Fruit fly (Drosophila melanogaster) whole organism, prepupa: Measurements from ENCODE around the gene CG18473.
A peak's percentile ranks its signal among the peaks of the same experiment; 100 is the strongest.

ENCODE experiments used
- Blimp-1 ChIP-seq: fragments of 200-800 bp; sonication (Bioruptor generic); optimal IDR thresholded peaks from 3 replicates; lab custom pipeline; 2017; ENCODE audit warnings: missing biosample characterization, missing genetic modification characterization, mild to moderate bottlenecking, moderate library complexity, missing genetic modification reagents
- CG15336 ChIP-seq: fragments of 200-800 bp; sonication (Bioruptor generic); IDR thresholded peaks from 2 replicates; pipeline ENCODE4 v1.3.6; 2022; ENCODE audit warnings: missing biosample characterization, missing genetic modification characterization
- CG1621 ChIP-seq: fragments of 200-800 bp; sonication (Bioruptor generic); optimal IDR thresholded peaks from 3 replicates; lab custom pipeline; 2018; ENCODE audit warnings: missing biosample characterization, mild to moderate bottlenecking, missing genetic modification characterization
- CG31627 ChIP-seq: fragments of 200-800 bp; sonication (Bioruptor generic); optimal IDR thresholded peaks from 3 replicates; lab custom pipeline; 2016; ENCODE audit warnings: missing biosample characterization, missing genetic modification characterization
- CG32006 ChIP-seq: fragments of 200-800 bp; sonication (Bioruptor generic); optimal IDR thresholded peaks from 3 replicates; lab custom pipeline; 2017; ENCODE audit warnings: missing biosample characterization, mild to moderate bottlenecking, missing genetic modification characterization
- CG34406 ChIP-seq: fragments of 200-800 bp; sonication (Bioruptor generic); optimal IDR thresholded peaks from 3 replicates; lab custom pipeline; 2016; ENCODE audit warnings: missing biosample characterization, missing genetic modification characterization
- CG4318 ChIP-seq: fragments of 200-800 bp; sonication (Bioruptor generic); optimal IDR thresholded peaks from 3 replicates; lab custom pipeline; 2017; ENCODE audit warnings: missing biosample characterization, mild to moderate bottlenecking, missing genetic modification characterization
- CG6163 ChIP-seq: fragments of 200-800 bp; sonication (Bioruptor generic); IDR thresholded peaks from 3 replicates; pipeline ENCODE4 v1.3.6; 2022; ENCODE audit warnings: missing biosample characterization, missing genetic modification characterization
- CG6276 ChIP-seq: fragments of 200-800 bp; sonication (Bioruptor generic); optimal IDR thresholded peaks from 2 replicates; lab custom pipeline; 2017; ENCODE audit warnings: missing biosample characterization, mild to moderate bottlenecking, missing genetic modification characterization
- CG6792 ChIP-seq: fragments of 200-800 bp; sonication (Bioruptor generic); optimal IDR thresholded peaks from 3 replicates; lab custom pipeline; 2016; ENCODE audit warnings: missing biosample characterization, missing genetic modification characterization
- CG6854 ChIP-seq: fragments of 200-800 bp; sonication (Bioruptor generic); optimal IDR thresholded peaks from 2 replicates; lab custom pipeline; 2017; ENCODE audit warnings: missing biosample characterization, mild to moderate bottlenecking, missing genetic modification characterization
- CG8632 ChIP-seq: fragments of 200-800 bp; sonication (Bioruptor generic); optimal IDR thresholded peaks from 3 replicates; lab custom pipeline; 2016; ENCODE audit warnings: missing biosample characterization, missing genetic modification characterization
- CG9139 ChIP-seq: fragments of 200-800 bp; sonication (Bioruptor generic); optimal IDR thresholded peaks from 3 replicates; lab custom pipeline; 2017; ENCODE audit warnings: missing biosample characterization, mild to moderate bottlenecking, missing genetic modification characterization
- Eip75B ChIP-seq: fragments of 200-800 bp; sonication (Bioruptor generic); optimal IDR thresholded peaks from 3 replicates; lab custom pipeline; 2016; ENCODE audit warnings: missing biosample characterization, missing genetic modification characterization
- Eip78C ChIP-seq: fragments of 200-800 bp; sonication (Bioruptor generic); peaks from one replicate; lab custom pipeline; 2016; ENCODE audit warnings: missing biosample characterization, missing genetic modification characterization
- Eip93F ChIP-seq: fragments of 200-800 bp; sonication (Bioruptor generic); optimal IDR thresholded peaks from 2 replicates; lab custom pipeline; 2016; ENCODE audit warnings: missing biosample characterization, mild to moderate bottlenecking, missing genetic modification characterization
- Ets21C ChIP-seq: fragments of 200-800 bp; sonication (Bioruptor generic); optimal IDR thresholded peaks from 3 replicates; lab custom pipeline; 2016; ENCODE audit warnings: missing biosample characterization, missing genetic modification characterization
- Gug ChIP-seq: fragments of 200-800 bp; sonication (Bioruptor generic); IDR thresholded peaks from 2 replicates; pipeline ENCODE4 v1.3.6; 2022; ENCODE audit warnings: missing biosample characterization, missing genetic modification characterization
- Hr39 ChIP-seq: fragments of 200-800 bp; sonication (Bioruptor generic); optimal IDR thresholded peaks from 2 replicates; lab custom pipeline; 2016; ENCODE audit warnings: missing biosample characterization, missing genetic modification characterization
- Hr4 ChIP-seq: fragments of 200-800 bp; sonication (Bioruptor generic); optimal IDR thresholded peaks from 3 replicates; lab custom pipeline; 2016; ENCODE audit warnings: missing biosample characterization, missing genetic modification characterization
- Met ChIP-seq: fragments of 200-800 bp; sonication (Bioruptor generic); optimal IDR thresholded peaks from 3 replicates; lab custom pipeline; 2016; ENCODE audit warnings: missing biosample characterization, missing genetic modification characterization
- OdsH ChIP-seq: fragments of 200-800 bp; sonication (Bioruptor generic); optimal IDR thresholded peaks from 3 replicates; lab custom pipeline; 2016; ENCODE audit warnings: missing biosample characterization, missing genetic modification characterization
- Smox ChIP-seq: fragments of 200-800 bp; sonication (Bioruptor generic); optimal IDR thresholded peaks from 3 replicates; lab custom pipeline; 2016; ENCODE audit warnings: missing biosample characterization, missing genetic modification characterization
- Sox102F ChIP-seq: fragments of 200-800 bp; sonication (Bioruptor generic); optimal IDR thresholded peaks from 2 replicates; lab custom pipeline; 2016; ENCODE audit warnings: missing biosample characterization, mild to moderate bottlenecking, missing genetic modification characterization
- Sox15 ChIP-seq: fragments of 200-800 bp; sonication (Bioruptor generic); optimal IDR thresholded peaks from 3 replicates; lab custom pipeline; 2016; ENCODE audit warnings: missing biosample characterization, missing genetic modification characterization
- achi ChIP-seq: fragments of 200-800 bp; sonication (Bioruptor generic); optimal IDR thresholded peaks from 3 replicates; lab custom pipeline; 2016; ENCODE audit warnings: missing biosample characterization, missing genetic modification characterization
- acj6 ChIP-seq: fragments of 200-800 bp; sonication (Bioruptor generic); optimal IDR thresholded peaks from 3 replicates; lab custom pipeline; 2016; ENCODE audit warnings: missing biosample characterization, missing genetic modification characterization
- dsx ChIP-seq: fragments of 200-800 bp; optimal IDR thresholded peaks from 3 replicates; lab custom pipeline; 2019; ENCODE audit warnings: missing biosample characterization, mild to moderate bottlenecking, missing genetic modification characterization, moderate library complexity; ENCODE audit not compliant: poor library complexity, severe bottlenecking
- eg ChIP-seq: fragments of 200-800 bp; sonication (Bioruptor generic); IDR thresholded peaks from 3 replicates; pipeline ENCODE4 v1.3.6; 2022; ENCODE audit warnings: missing biosample characterization, missing genetic modification characterization
- esn ChIP-seq: fragments of 200-800 bp; sonication (Bioruptor generic); optimal IDR thresholded peaks from 2 replicates; lab custom pipeline; 2016; ENCODE audit warnings: missing biosample characterization, mild to moderate bottlenecking, missing genetic modification characterization, moderate library complexity
- fkh ChIP-seq: fragments of 200-800 bp; sonication (Bioruptor generic); optimal IDR thresholded peaks from 3 replicates; lab custom pipeline; 2017; ENCODE audit warnings: missing biosample characterization, mild to moderate bottlenecking, missing genetic modification characterization, moderate library complexity
- lz ChIP-seq: fragments of 200-800 bp; sonication (Bioruptor generic); optimal IDR thresholded peaks from 3 replicates; lab custom pipeline; 2016; ENCODE audit warnings: missing biosample characterization, missing genetic modification characterization
- net ChIP-seq: fragments of 200-800 bp; sonication (Bioruptor generic); optimal IDR thresholded peaks from 3 replicates; lab custom pipeline; 2016; ENCODE audit warnings: missing biosample characterization, missing genetic modification characterization
- pdm3 ChIP-seq: fragments of 200-800 bp; sonication (Bioruptor generic); optimal IDR thresholded peaks from 3 replicates; lab custom pipeline; 2016; ENCODE audit warnings: missing biosample characterization, missing genetic modification characterization
- salr ChIP-seq, 2 experiments: fragments of 200-800 bp; sonication (Bioruptor generic); optimal IDR thresholded peaks; 3 replicates each; lab custom pipeline; 2016 to 2018; ENCODE audit warnings: missing biosample characterization in 2 of 2, missing genetic modification characterization in 2 of 2, mild to moderate bottlenecking in 1 of 2
- spab ChIP-seq: fragments of 200-800 bp; sonication (Bioruptor generic); optimal IDR thresholded peaks from 2 replicates; lab custom pipeline; 2017; ENCODE audit warnings: missing biosample characterization, mild to moderate bottlenecking, missing genetic modification characterization, missing genetic modification reagents
- ss ChIP-seq, 2 experiments: fragments of 200-800 bp; sonication (Bioruptor generic); optimal IDR thresholded peaks; 2 replicates in 1 of 2; 3 replicates in 1 of 2; lab custom pipeline; 2017 to 2018; ENCODE audit warnings: mild to moderate bottlenecking in 2 of 2, missing biosample characterization in 2 of 2, missing genetic modification characterization in 2 of 2, moderate library complexity in 1 of 2
- svp ChIP-seq: fragments of 200-800 bp; sonication (Bioruptor generic); peaks from one replicate; lab custom pipeline; 2016; ENCODE audit warnings: missing biosample characterization, missing genetic modification characterization
- topi ChIP-seq: fragments of 200-800 bp; sonication (Bioruptor generic); optimal IDR thresholded peaks from 3 replicates; lab custom pipeline; 2016; ENCODE audit warnings: missing biosample characterization, missing genetic modification characterization
- vri ChIP-seq: fragments of 200-800 bp; sonication (Bioruptor generic); optimal IDR thresholded peaks from 3 replicates; lab custom pipeline; 2016; ENCODE audit warnings: missing biosample characterization, mild to moderate bottlenecking, missing genetic modification characterization

The CG18473 gene

DNA sequence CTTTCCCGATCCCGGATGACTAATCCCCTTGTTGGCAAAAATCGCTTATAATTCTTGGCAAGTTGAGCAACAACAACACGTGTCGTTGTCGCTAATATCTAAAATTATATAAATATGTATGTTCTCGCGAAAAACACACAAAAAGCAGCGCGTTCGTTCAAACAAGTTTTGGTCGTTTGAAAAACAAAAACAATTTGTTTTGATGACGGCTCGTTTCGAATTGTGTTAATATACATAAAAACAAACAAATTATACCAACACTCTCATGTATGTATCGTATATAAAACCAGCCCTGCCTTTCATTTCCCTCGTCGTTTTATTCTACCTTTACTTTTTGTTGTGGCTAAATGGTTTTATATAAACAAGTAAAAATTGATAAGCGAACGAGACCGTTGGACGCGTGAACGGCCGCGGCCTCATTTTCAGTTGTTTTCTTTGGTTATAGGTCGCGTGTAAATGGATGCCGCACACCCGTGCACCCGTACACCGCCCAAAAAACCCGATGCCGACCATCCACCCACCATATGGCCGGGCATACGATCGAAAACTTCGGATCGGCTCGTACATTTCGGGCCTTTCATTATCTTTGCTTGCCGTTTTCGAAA lies 18.8 kb upstream of the CG18473 start:
- TF ChIP-seq ss (GFP tag; optimal IDR thresholded peaks at IDR 0.05; lab: Kevin White, UChicago) (peak in 1 of 2 experiments; percentile 34), Eip93F (GFP tag; lab: Kevin White, UChicago) (peak; percentile 11), Eip75B (GFP tag; lab: Kevin White, UChicago) (peak; percentile 60), fkh (GFP tag; lab: Kevin White, UChicago) (peak; percentile 89), lz (no peak), Eip78C (GFP tag; lab: Kevin White, UChicago) (peak; percentile 23), OdsH (GFP tag; lab: Kevin White, UChicago) (no peak), svp (GFP tag; lab: Kevin White, UChicago) (peak; percentile 97), CG8632 (GFP tag; lab: Kevin White, UChicago) (peak; percentile 5), CG6854 (peak; percentile 2)

DNA sequence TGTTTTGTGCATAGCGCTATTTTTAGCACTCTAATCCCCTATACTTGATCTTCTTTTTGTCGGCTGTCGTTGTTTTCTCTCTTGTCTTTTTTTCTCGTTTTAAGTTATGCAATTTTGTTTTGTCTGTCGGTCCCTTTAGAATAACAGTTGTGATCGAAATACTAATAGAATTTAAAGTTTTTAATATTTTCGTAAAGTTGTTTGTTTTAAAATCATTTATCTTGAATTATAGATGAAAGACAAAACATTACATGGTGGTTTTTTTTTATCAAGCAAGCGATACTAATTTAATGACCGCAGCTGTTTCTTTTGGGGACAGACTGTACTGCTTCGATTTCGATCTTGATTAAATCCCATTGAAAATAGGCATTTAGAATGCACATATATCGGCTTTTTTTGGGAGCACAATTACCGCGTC lies 18.3 kb upstream of the CG18473 start:
- TF ChIP-seq Hr4 (GFP tag; lab: Kevin White, UChicago) (peak; percentile 57), Blimp-1 (GFP tag; lab: Kevin White, UChicago) (no peak), Eip75B (GFP tag; lab: Kevin White, UChicago) (no peak), Gug (GFP tag; lab: Robert Waterston, UW) (0 out of 2 replicates have a peak, but pooled peaks have one; percentile 34), Sox102F (GFP tag; lab: Kevin White, UChicago) (peak; percentile 20), dsx (GFP tag; lab: Kevin White, UChicago) (no peak), Sox15 (GFP tag; lab: Kevin White, UChicago) (no peak), OdsH (GFP tag; lab: Kevin White, UChicago) (peak; percentile 35), topi (peak; percentile 30), spab (GFP tag; lab: Kevin White, UChicago) (no peak), salr (GFP tag; optimal IDR thresholded peaks at IDR 0.05; lab: Kevin White, UChicago) (peak in 1 of 2 experiments; percentile 39), CG34406 (GFP tag; lab: Kevin White, UChicago) (peak; percentile 29), Ets21C (no peak), CG32006 (GFP tag; lab: Kevin White, UChicago) (peak; percentile 51), esn (GFP tag; lab: Kevin White, UChicago) (peak; percentile 22), CG15336 (GFP tag; lab: Robert Waterston, UW) (peak; percentile 78), CG6276 (peak; percentile 44), CG31627 (GFP tag; lab: Kevin White, UChicago) (peak; percentile 32), eg (GFP tag; lab: Robert Waterston, UW) (peak; percentile 69), CG1621 (tag; lab: Kevin White, UChicago) (no peak), net (GFP tag; lab: Kevin White, UChicago) (peak; percentile 42), vri (peak; percentile 1), achi (GFP tag; lab: Kevin White, UChicago) (peak; percentile 37), CG6163 (peak; percentile 52; the same call in 1 of the 3 replicates), Smox (peak; percentile 37), acj6 (GFP tag; lab: Kevin White, UChicago) (peak; percentile 25), pdm3 (peak; percentile 38), CG9139 (no peak), svp (GFP tag; lab: Kevin White, UChicago) (peak; percentile 77), CG4318 (GFP tag; lab: Kevin White, UChicago) (no peak), Met (peak; percentile 33), Hr39 (GFP tag; lab: Kevin White, UChicago) (peak; percentile 26), CG6792 (GFP tag; lab: Kevin White, UChicago) (peak; percentile 8), Eip78C (GFP tag; lab: Kevin White, UChicago) (peak; percentile 85)
- TF ChIP-seq, all 60 proteins: peak for 25
